Fruit fly (Drosophila melanogaster): ENCODE results near the gene CG17292.

CG17292 gene

dm6 chr2L:8384108-8384601, 13.9 kb downstream of the CG17292 start, which contains the start of the genes Dad1 and CG13384 (continued):
- TF ChIP-seq CG6854 (GFP tag; optimal IDR thresholded peaks at IDR 0.05) (peak; percentile 88), CG6683 (GFP tag; optimal IDR thresholded peaks at IDR 0.05) (peak; percentile 86), Lpt (GFP tag; optimal IDR thresholded peaks at IDR 0.05) (no peak), tx (GFP tag; optimal IDR thresholded peaks at IDR 0.05) (peak; percentile 45), Sry-δ (GFP tag; optimal IDR thresholded peaks at IDR 0.05) (peak; percentile 49), ci (GFP tag; IDR thresholded peaks at IDR 0.05) (0 out of 3 replicates have a peak, but pooled peaks have one; percentile 48), Oaz (GFP tag; IDR thresholded peaks at IDR 0.05) (peak; percentile 74), hth (optimal IDR thresholded peaks at IDR 0.05) (no peak), CG16813 (GFP tag; IDR thresholded peaks at IDR 0.05; ENCODE audit: partially characterized antibody) (peak; percentile 51; the same call in 1 of the 3 replicates), Mes4 (GFP tag; optimal IDR thresholded peaks at IDR 0.05) (peak; percentile 29), Ets97D (GFP tag; optimal IDR thresholded peaks at IDR 0.05) (peak; percentile 55), cas (GFP tag; IDR thresholded peaks at IDR 0.05) (peak; percentile 84), row (GFP tag; IDR thresholded peaks at IDR 0.05) (peak; percentile 99), emc (GFP tag; optimal IDR thresholded peaks at IDR 0.05) (no peak), tap (tag; optimal IDR thresholded peaks at IDR 0.05) (peak; percentile 90), tin (GFP tag; optimal IDR thresholded peaks at IDR 0.05) (peak; percentile 91), gsb (GFP tag; IDR thresholded peaks at IDR 0.05) (peak; percentile 78), h (optimal IDR thresholded peaks at IDR 0.05) (no peak), Usf (GFP tag; optimal IDR thresholded peaks at IDR 0.05) (peak; percentile 86), Six4 (GFP tag; optimal IDR thresholded peaks at IDR 0.05) (peak; percentile 79), pum (GFP tag; optimal IDR thresholded peaks at IDR 0.05) (peak; percentile 48), CG12104 (GFP tag; optimal IDR thresholded peaks at IDR 0.05) (peak; percentile 80), Adf1 (GFP tag; IDR thresholded peaks at IDR 0.05) (peak; percentile 72), CG9876 (GFP tag; optimal IDR thresholded peaks at IDR 0.05) (peak; percentile 1), zfh1 (GFP tag; IDR thresholded peaks at IDR 0.05) (peak; percentile 85), CG7556 (GFP tag; optimal IDR thresholded peaks at IDR 0.05) (peak; percentile 94), ac (GFP tag; optimal IDR thresholded peaks at IDR 0.05) (no peak), CG10654 (GFP tag; optimal IDR thresholded peaks at IDR 0.05) (peak; percentile 80), Nf-YA (GFP tag; IDR thresholded peaks at IDR 0.05) (peak; percentile 47; the same call in 1 of the 2 replicates), CG9932 (GFP tag; IDR thresholded peaks at IDR 0.05) (peak; percentile 97), Optix (GFP tag; IDR thresholded peaks at IDR 0.05) (no peak), CG16815 (GFP tag; optimal IDR thresholded peaks at IDR 0.05) (peak; percentile 92), ftz-f1 (GFP tag; optimal IDR thresholded peaks at IDR 0.05) (no peak), CG6175 (GFP tag; IDR thresholded peaks at IDR 0.05) (peak; percentile 80; the same call in 2 of the 3 replicates), CG11723 (GFP tag; optimal IDR thresholded peaks at IDR 0.05) (peak; percentile 74), CG14667 (GFP tag; IDR thresholded peaks at IDR 0.05) (peak; percentile 90), Myb (GFP tag; optimal IDR thresholded peaks at IDR 0.05) (peak; percentile 28), CG10366 (GFP tag; IDR thresholded peaks at IDR 0.05) (peak; percentile 87), CG18619 (GFP tag; optimal IDR thresholded peaks at IDR 0.05) (peak; percentile 93), CG6689 (GFP tag; IDR thresholded peaks at IDR 0.05) (peak; percentile 94), CG7928 (GFP tag; optimal IDR thresholded peaks at IDR 0.05) (peak; percentile 60), Chrac-16 (GFP tag; optimal IDR thresholded peaks at IDR 0.05) (peak; percentile 91), sd (tag; optimal IDR thresholded peaks at IDR 0.05) (no peak), dm (GFP tag; optimal IDR thresholded peaks at IDR 0.05) (peak; percentile 36), D19A (tag; optimal IDR thresholded peaks at IDR 0.05) (peak; percentile 81), CG11247 (GFP tag; IDR thresholded peaks at IDR 0.05) (peak; percentile 86), CG4854 (GFP tag; optimal IDR thresholded peaks at IDR 0.05) (peak; percentile 75), ato (GFP tag; IDR thresholded peaks at IDR 0.05; ENCODE audit: partially characterized antibody) (0 out of 2 replicates have a peak, but pooled peaks have one; percentile 23), Pdp1 (GFP tag; optimal IDR thresholded peaks at IDR 0.05) (peak; percentile 49 to 74), NFAT (GFP tag; IDR thresholded peaks at IDR 0.05) (peak; percentile 81), CG1832 (GFP tag; optimal IDR thresholded peaks at IDR 0.05) (no peak), mld (GFP tag; IDR thresholded peaks at IDR 0.05; ENCODE audit: partially characterized antibody) (no peak)
